Fruit fly (Drosophila melanogaster): ENCODE data around the gene msb1l.

Gene msb1l

DNA sequence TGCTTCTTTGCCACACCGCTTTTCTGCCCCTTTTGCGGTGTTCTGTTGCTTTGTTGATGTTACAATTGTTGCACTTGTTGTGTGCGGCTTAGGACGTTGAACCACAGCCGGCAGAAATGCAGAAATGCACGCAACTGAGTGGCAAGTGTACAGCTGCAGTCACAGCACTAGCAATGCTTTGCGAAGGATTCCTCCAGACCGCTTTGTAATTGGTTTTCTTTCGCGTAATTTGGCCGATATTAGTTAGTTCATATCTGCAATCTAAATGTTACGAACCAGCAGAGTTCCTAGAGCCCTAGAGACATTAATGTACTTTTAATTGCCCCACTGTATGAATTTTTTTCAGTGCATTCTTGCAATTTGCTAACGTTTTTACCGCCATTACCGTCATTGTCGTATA lies 3.1 kb upstream of the msb1l start (continued):
- peak; percentile 39 for TF ChIP-seq Sox14 (GFP tag; optimal IDR thresholded peaks at IDR 0.05)
- no peak for TF ChIP-seq CG8319 (GFP tag; optimal IDR thresholded peaks at IDR 0.05)
- no peak for TF ChIP-seq CG6854 (GFP tag; optimal IDR thresholded peaks at IDR 0.05)
- peak; percentile 59 for TF ChIP-seq CG10631 (GFP tag; optimal IDR thresholded peaks at IDR 0.05)
- TF ChIP-seq spab (GFP tag; optimal IDR thresholded peaks at IDR 0.05) = peak; percentile 25
- TF ChIP-seq svp (GFP tag) = peak; percentile 79
- peak; percentile 69 for TF ChIP-seq CG6276 (GFP tag; optimal IDR thresholded peaks at IDR 0.05)
- TF ChIP-seq Ets21C (GFP tag; optimal IDR thresholded peaks at IDR 0.05) = peak; percentile 13
- TF ChIP-seq achi (GFP tag; optimal IDR thresholded peaks at IDR 0.05) = peak; percentile 31
- no peak for TF ChIP-seq Hr38 (GFP tag; optimal IDR thresholded peaks at IDR 0.05)
- peak; percentile 59 for TF ChIP-seq Met (GFP tag; optimal IDR thresholded peaks at IDR 0.05)
- peak; percentile 57 for TF ChIP-seq Hr4 (GFP tag; optimal IDR thresholded peaks at IDR 0.05)
- TF ChIP-seq Blimp-1 (GFP tag; optimal IDR thresholded peaks at IDR 0.05) = no peak
- TF ChIP-seq CG6163 (GFP tag; IDR thresholded peaks at IDR 0.05) = peak; percentile 62
- no peak for TF ChIP-seq fkh (GFP tag; optimal IDR thresholded peaks at IDR 0.05)
- 0 out of 3 replicates have a peak, but pooled peaks have one; percentile 55 for TF ChIP-seq CG8119 (GFP tag; IDR thresholded peaks at IDR 0.05)
- peak; percentile 26 for TF ChIP-seq CG7368 (GFP tag; optimal IDR thresholded peaks at IDR 0.05)
- TF ChIP-seq esn (GFP tag; optimal IDR thresholded peaks at IDR 0.05) = peak; percentile 30

DNA sequence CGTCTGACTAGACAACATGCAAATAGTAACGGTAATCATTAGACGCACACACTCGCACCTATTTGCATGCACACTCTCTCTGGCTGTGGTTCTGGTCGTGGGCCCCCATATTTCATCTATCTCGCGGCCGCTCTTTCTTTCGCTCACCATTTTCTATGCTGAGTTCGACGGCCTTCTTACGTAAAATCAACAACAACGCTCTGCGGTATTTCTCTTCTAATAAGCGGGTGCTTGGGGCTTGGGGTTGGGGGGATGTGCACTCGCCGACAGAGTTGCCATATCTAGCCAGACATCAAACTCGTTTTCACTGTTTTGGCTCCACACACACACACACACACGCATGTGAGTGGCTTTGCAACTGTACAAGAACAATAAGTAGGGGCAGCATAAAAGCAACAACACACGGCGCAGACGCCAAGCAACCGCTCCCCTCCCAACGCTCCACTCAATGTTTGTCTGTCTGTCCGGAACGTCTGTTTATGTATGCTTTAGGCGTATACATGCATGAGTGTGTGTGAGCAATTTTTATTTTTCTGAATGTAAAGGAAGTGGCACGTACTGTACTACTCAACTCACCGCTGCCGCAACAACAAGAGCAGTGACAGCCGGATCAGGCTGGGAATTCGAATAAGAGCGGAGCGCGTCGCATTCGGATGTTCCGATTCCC lies 2.4 kb upstream of the msb1l start:
- TF ChIP-seq CG10631 (GFP tag; optimal IDR thresholded peaks at IDR 0.05) (no peak), Blimp-1 (GFP tag; optimal IDR thresholded peaks at IDR 0.05) (no peak), Eip75B (GFP tag; optimal IDR thresholded peaks at IDR 0.05) (no peak), eg (GFP tag; IDR thresholded peaks at IDR 0.05) (peak; percentile 27; the same call in 1 of the 3 replicates), fkh (GFP tag; optimal IDR thresholded peaks at IDR 0.05) (peak; percentile 88), salr (GFP tag; optimal IDR thresholded peaks at IDR 0.05) (no peak), Sox15 (GFP tag; optimal IDR thresholded peaks at IDR 0.05) (no peak), Eip93F (GFP tag; optimal IDR thresholded peaks at IDR 0.05) (no peak)

DNA sequence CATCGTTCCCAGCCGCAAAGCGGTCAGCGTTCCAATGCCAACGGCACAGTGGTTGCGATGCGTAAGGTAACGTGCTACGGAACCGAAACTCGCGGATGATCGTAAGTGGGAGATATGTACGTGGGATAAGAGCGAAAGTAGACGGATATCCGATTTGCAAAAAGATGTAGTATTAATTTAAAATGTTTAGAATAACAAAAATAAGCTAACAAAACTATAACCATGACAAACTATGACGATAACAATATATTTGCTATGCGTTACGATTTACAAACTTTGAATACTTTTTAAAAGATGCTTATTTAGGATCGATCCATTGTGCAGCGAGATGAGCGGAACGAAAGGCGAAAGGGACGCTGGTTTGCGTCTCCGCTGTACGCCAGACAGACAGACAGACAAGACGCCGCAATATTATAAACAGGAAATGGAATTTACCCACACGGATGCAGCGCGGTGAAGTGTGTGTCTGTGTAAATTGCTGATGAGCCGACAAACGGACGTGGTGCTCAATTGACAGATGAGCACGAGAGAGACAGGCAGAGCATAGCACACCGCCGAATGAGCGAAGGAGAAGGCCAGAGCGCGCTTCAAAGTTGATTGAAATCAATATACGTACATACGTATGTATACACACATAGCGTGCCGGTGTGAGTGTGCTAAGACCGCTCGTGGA lies 1.7 kb upstream of the msb1l start:
- TF ChIP-seq pdm3 (GFP tag; optimal IDR thresholded peaks at IDR 0.05) = peak; percentile 97
- peak; percentile 94 for TF ChIP-seq CG16779 (tag; optimal IDR thresholded peaks at IDR 0.05)
- TF ChIP-seq Ets21C (GFP tag; optimal IDR thresholded peaks at IDR 0.05) = peak; percentile 95
- TF ChIP-seq Eip93F (GFP tag; optimal IDR thresholded peaks at IDR 0.05) = no peak
- TF ChIP-seq net (GFP tag; optimal IDR thresholded peaks at IDR 0.05) = peak; percentile 97
- TF ChIP-seq CG31627 (GFP tag; optimal IDR thresholded peaks at IDR 0.05) = peak; percentile 98
- peak; percentile 98 for TF ChIP-seq acj6 (GFP tag; optimal IDR thresholded peaks at IDR 0.05)
- peak; percentile 94 for TF ChIP-seq CG6808 (GFP tag; optimal IDR thresholded peaks at IDR 0.05)
- peak; percentile 91 for TF ChIP-seq CG11294 (GFP tag; IDR thresholded peaks at IDR 0.05)
- TF ChIP-seq CG9139 (GFP tag; optimal IDR thresholded peaks at IDR 0.05) = peak; percentile 70
- TF ChIP-seq CG6792 (GFP tag; optimal IDR thresholded peaks at IDR 0.05) = peak; percentile 93
- TF ChIP-seq CG11902 (GFP tag; optimal IDR thresholded peaks at IDR 0.05) = peak; percentile 93
- TF ChIP-seq CG11762 (GFP tag; optimal IDR thresholded peaks at IDR 0.05; ENCODE audit: insufficient read depth) = peak; percentile 95
- peak; percentile 60 for TF ChIP-seq fd85E (GFP tag; optimal IDR thresholded peaks at IDR 0.05)
- peak; percentile 93 for TF ChIP-seq Lpt (GFP tag; optimal IDR thresholded peaks at IDR 0.05)
- peak; percentile 97 for TF ChIP-seq OdsH (GFP tag; optimal IDR thresholded peaks at IDR 0.05)
- TF ChIP-seq Hr38 (GFP tag; optimal IDR thresholded peaks at IDR 0.05) = no peak
- TF ChIP-seq CG1621 (tag; optimal IDR thresholded peaks at IDR 0.05) = peak; percentile 98
- peak; percentile 94 for TF ChIP-seq CG8632 (GFP tag; optimal IDR thresholded peaks at IDR 0.05)
- TF ChIP-seq Eip78C (GFP tag) = peak; percentile 99
- peak; percentile 99 for TF ChIP-seq CG4318 (GFP tag; optimal IDR thresholded peaks at IDR 0.05)
- peak; percentile 96 for TF ChIP-seq CG6276 (GFP tag; optimal IDR thresholded peaks at IDR 0.05)
- TF ChIP-seq Sox102F (GFP tag; optimal IDR thresholded peaks at IDR 0.05) = peak; percentile 96
- TF ChIP-seq CG8319 (GFP tag; optimal IDR thresholded peaks at IDR 0.05) = peak; percentile 95
- TF ChIP-seq Sox15 (GFP tag; optimal IDR thresholded peaks at IDR 0.05) = peak; percentile 94
- peak; percentile 97 for TF ChIP-seq esn (GFP tag; optimal IDR thresholded peaks at IDR 0.05)
- peak; percentile 94 for TF ChIP-seq CG6163 (GFP tag; IDR thresholded peaks at IDR 0.05)
- TF ChIP-seq spab (GFP tag; optimal IDR thresholded peaks at IDR 0.05) = peak; percentile 95
- TF ChIP-seq CG3032 (tag; optimal IDR thresholded peaks at IDR 0.05) = peak; percentile 96
- peak; percentile 96 for TF ChIP-seq Eip75B (GFP tag; optimal IDR thresholded peaks at IDR 0.05)
- peak; percentile 97 for TF ChIP-seq Met (GFP tag; optimal IDR thresholded peaks at IDR 0.05)
- TF ChIP-seq Gug (GFP tag; IDR thresholded peaks at IDR 0.05) = peak; percentile 93
- TF ChIP-seq Hr4 (GFP tag; optimal IDR thresholded peaks at IDR 0.05) = peak; percentile 98

All from whole organism, prepupa.